Worm (Caenorhabditis elegans) whole organism, young adult: ENCODE results near the gene F53A9.6.
A peak's percentile ranks its signal among the peaks of the same experiment; 100 is the strongest.

Source experiments
- D2030.7 ChIP-seq: fragments of 200-800 bp; sonication (Bioruptor generic); IDR thresholded peaks from 2 replicates; pipeline ENCODE4 v1.3.6; 2022; ENCODE audit warnings: missing genetic modification reagents, missing genetic modification characterization, missing compliant biosample characterization
- F22D6.2 ChIP-seq: sonication (generic microtip); optimal IDR thresholded peaks from 2 replicates; lab custom pipeline; 2016; ENCODE audit warnings: mild to moderate bottlenecking, missing genetic modification characterization, missing compliant biosample characterization
- K11D2.4 ChIP-seq: fragments of 200-800 bp; sonication (Bioruptor generic); IDR thresholded peaks from 2 replicates; pipeline ENCODE4 v1.3.6; 2022; ENCODE audit warnings: missing genetic modification reagents, missing genetic modification characterization, missing compliant biosample characterization
- T07F8.4 ChIP-seq: sonication (generic microtip); optimal IDR thresholded peaks from 2 replicates; lab custom pipeline; 2016; ENCODE audit warnings: mild to moderate bottlenecking, missing genetic modification characterization, moderate library complexity, missing compliant biosample characterization
- ZK185.1 ChIP-seq: sonication (generic microtip); optimal IDR thresholded peaks from 2 replicates; lab custom pipeline; 2016; ENCODE audit warnings: mild to moderate bottlenecking, missing genetic modification characterization, missing compliant biosample characterization; ENCODE audit not compliant: poor library complexity, severe bottlenecking
- aptf-3 ChIP-seq: fragments of 200-800 bp; sonication (Bioruptor generic); IDR thresholded peaks from 2 replicates; pipeline ENCODE4 v1.3.6; 2022; ENCODE audit warnings: missing genetic modification characterization, missing compliant biosample characterization
- bed-2 ChIP-seq: fragments of 200-800 bp; sonication (Bioruptor generic); IDR thresholded peaks from 2 replicates; pipeline ENCODE4 v1.3.6; 2022; ENCODE audit warnings: missing genetic modification reagents, missing genetic modification characterization, missing compliant biosample characterization
- cebp-1 ChIP-seq, 2 experiments: fragments of 200-800 bp in 1 of 2; sonication (Bioruptor generic) in 1 of 2; sonication (generic microtip) in 1 of 2; IDR thresholded peaks in 1 of 2; optimal IDR thresholded peaks in 1 of 2; 2 replicates each; pipeline versions ENCODE4 v1.3.6 to Lab custom; 2017 to 2022; ENCODE audit warnings: missing compliant biosample characterization in 2 of 2, missing genetic modification characterization in 2 of 2, mild to moderate bottlenecking in 1 of 2, missing genetic modification reagents in 1 of 2, moderate library complexity in 1 of 2
- ceh-79 ChIP-seq: sonication (generic microtip); optimal IDR thresholded peaks from 2 replicates; lab custom pipeline; 2017; ENCODE audit warnings: mild to moderate bottlenecking, missing genetic modification characterization, missing compliant biosample characterization
- dpff-1 ChIP-seq: sonication (generic microtip); optimal IDR thresholded peaks from 2 replicates; lab custom pipeline; 2017; ENCODE audit warnings: mild to moderate bottlenecking, missing genetic modification characterization, missing compliant biosample characterization
- egl-18 ChIP-seq: fragments of 200-800 bp; sonication (Bioruptor generic); IDR thresholded peaks from 2 replicates; pipeline ENCODE4 v1.3.6; 2022; ENCODE audit warnings: missing genetic modification reagents, missing genetic modification characterization, missing compliant biosample characterization
- egrh-3 ChIP-seq: fragments of 200-800 bp; sonication (Bioruptor generic); IDR thresholded peaks from 2 replicates; pipeline ENCODE4 v1.3.6; 2022; ENCODE audit warnings: missing genetic modification reagents, missing genetic modification characterization, missing compliant biosample characterization
- ets-4 ChIP-seq: fragments of 200-800 bp; sonication (Bioruptor generic); optimal IDR thresholded peaks from 2 replicates; lab custom pipeline; 2018; ENCODE audit warnings: mild to moderate bottlenecking, missing genetic modification characterization, missing compliant biosample characterization
- him-1 ChIP-seq: sonication (generic microtip); optimal IDR thresholded peaks from 2 replicates; lab custom pipeline; 2016; ENCODE audit warnings: missing genotype, missing genetic modification reagents, missing genetic modification characterization, missing compliant biosample characterization
- lin-26 ChIP-seq: fragments of 200-800 bp; sonication (Bioruptor generic); IDR thresholded peaks from 2 replicates; pipeline ENCODE4 v1.3.6; 2022; ENCODE audit warnings: missing genetic modification reagents, missing genetic modification characterization, missing compliant biosample characterization
- lir-1 ChIP-seq: fragments of 200-800 bp; sonication (Bioruptor generic); conservative IDR thresholded peaks from 2 replicates; pipeline ENCODE4 v1.3.6; 2022; ENCODE audit warnings: missing genetic modification reagents, missing genetic modification characterization, missing compliant biosample characterization
- lsl-1 ChIP-seq: fragments of 200-800 bp; sonication (Bioruptor generic); optimal IDR thresholded peaks from 2 replicates; lab custom pipeline; 2018; ENCODE audit warnings: mild to moderate bottlenecking, missing genetic modification characterization, moderate library complexity, missing compliant biosample characterization
- madf-3 ChIP-seq: fragments of 200-800 bp; sonication (Bioruptor generic); IDR thresholded peaks from 2 replicates; pipeline ENCODE4 v1.3.6; 2022; ENCODE audit warnings: missing genetic modification reagents, missing genetic modification characterization, missing compliant biosample characterization
- madf-8 ChIP-seq: fragments of 200-800 bp; sonication (Bioruptor generic); conservative IDR thresholded peaks from 2 replicates; pipeline ENCODE4 v1.3.6; 2022; ENCODE audit warnings: missing genetic modification reagents, missing genetic modification characterization, missing compliant biosample characterization
- mel-28 ChIP-seq: sonication (generic microtip); optimal IDR thresholded peaks from 2 replicates; lab custom pipeline; 2016; ENCODE audit warnings: borderline replicate concordance, mild to moderate bottlenecking, missing genetic modification characterization, missing compliant biosample characterization
- nhr-80 ChIP-seq: sonication (generic microtip); optimal IDR thresholded peaks from 2 replicates; lab custom pipeline; 2016; ENCODE audit warnings: missing genetic modification characterization, missing compliant biosample characterization
- nhr-90 ChIP-seq: sonication (generic microtip); optimal IDR thresholded peaks from 2 replicates; lab custom pipeline; 2016; ENCODE audit warnings: missing genotype, mild to moderate bottlenecking, missing genetic modification characterization, missing compliant biosample characterization
- pha-4 ChIP-seq: fragments of 150-350 bp; sonication (generic microtip); optimal IDR thresholded peaks from 2 replicates; lab custom pipeline; 2014; ENCODE audit warnings: missing biosample characterization, missing genetic modification reagents, missing genetic modification characterization
- rcor-1 ChIP-seq: fragments of 200-800 bp; sonication (Bioruptor generic); IDR thresholded peaks from 2 replicates; pipeline ENCODE4 v1.3.6; 2022; ENCODE audit warnings: missing genetic modification reagents, missing genetic modification characterization, missing compliant biosample characterization
- rec-8 ChIP-seq, 2 experiments: sonication (generic microtip); optimal IDR thresholded peaks; 2 replicates each; lab custom pipeline; 2016; ENCODE audit warnings: mild to moderate bottlenecking in 2 of 2, missing genetic modification characterization in 2 of 2, missing genetic modification reagents in 2 of 2, missing genotype in 2 of 2, missing biosample characterization in 1 of 2, missing compliant biosample characterization in 1 of 2, moderate library complexity in 1 of 2
- rpc-1 ChIP-seq, 2 experiments: fragments of 150-350 bp in 1 of 2; sonication (generic microtip) in 1 of 2; optimal IDR thresholded peaks; 2 replicates each; lab custom pipeline; 2014 to 2018; ENCODE audit warnings: missing biosample characterization in 1 of 2, missing genetic modification characterization in 1 of 2, missing genetic modification reagents in 1 of 2, missing genotype in 1 of 2
- snpc-1.1 ChIP-seq: sonication (generic microtip); optimal IDR thresholded peaks from 2 replicates; lab custom pipeline; 2017; ENCODE audit warnings: missing genetic modification characterization, mild to moderate bottlenecking, missing compliant biosample characterization, antibody characterized with exemption, moderate library complexity, missing genotype, missing genetic modification reagents; ENCODE audit not compliant: insufficient read depth
- unc-62 ChIP-seq: fragments of 150-350 bp; optimal IDR thresholded peaks from 2 replicates; lab custom pipeline; 2014; ENCODE audit warnings: missing biosample characterization, missing genetic modification reagents, missing genetic modification characterization
- zfh-2 ChIP-seq: fragments of 200-800 bp; sonication (Bioruptor generic); conservative IDR thresholded peaks from 2 replicates; pipeline ENCODE4 v1.3.6; 2022; ENCODE audit warnings: missing genetic modification reagents, missing genetic modification characterization, missing compliant biosample characterization
- zim-3 ChIP-seq: sonication (generic microtip); optimal IDR thresholded peaks from 2 replicates; lab custom pipeline; 2017; ENCODE audit warnings: mild to moderate bottlenecking, missing genetic modification characterization, moderate library complexity, missing compliant biosample characterization
- ztf-18 ChIP-seq: sonication (generic microtip); optimal IDR thresholded peaks from 2 replicates; lab custom pipeline; 2016; ENCODE audit warnings: missing genotype, mild to moderate bottlenecking, missing genetic modification characterization, missing compliant biosample characterization
- ztf-25 ChIP-seq: fragments of 200-800 bp; sonication (Bioruptor generic); IDR thresholded peaks from 2 replicates; pipeline ENCODE4 v1.3.6; 2022; ENCODE audit warnings: missing genetic modification reagents, missing genetic modification characterization, missing compliant biosample characterization
- ztf-26 ChIP-seq: sonication (generic microtip); optimal IDR thresholded peaks from 2 replicates; lab custom pipeline; 2017; ENCODE audit warnings: missing genetic modification characterization, missing compliant biosample characterization
- ztf-3 ChIP-seq: fragments of 200-800 bp; sonication (Bioruptor generic); optimal IDR thresholded peaks from 2 replicates; lab custom pipeline; 2018; ENCODE audit warnings: mild to moderate bottlenecking, missing genetic modification characterization, missing compliant biosample characterization

Gene F53A9.6

ce11 chrX:8754285-8754795, 40.7 kb upstream of the F53A9.6 start:
- TF ChIP-seq D2030.7 (GFP tag; lab: Robert Waterston, UW), result no peak
- no peak for TF ChIP-seq ets-4
- no peak for TF ChIP-seq K11D2.4 (GFP tag; lab: Robert Waterston, UW)
- no peak for TF ChIP-seq F22D6.2 (tag; lab: Kevin White, UChicago)
- TF ChIP-seq rpc-1 (optimal IDR thresholded peaks at IDR 0.05; lab: Kevin White, UChicago), result no peak
- TF ChIP-seq rpc-1 (tag; optimal IDR thresholded peaks at IDR 0.05; lab: Kevin White, UChicago), result no peak
- no peak for TF ChIP-seq ceh-79 (tag; lab: Kevin White, UChicago)
- no peak for TF ChIP-seq dpff-1 (tag; lab: Kevin White, UChicago)
- no peak for TF ChIP-seq lsl-1 (GFP tag; lab: Kevin White, UChicago)
- TF ChIP-seq aptf-3 (GFP tag; lab: Robert Waterston, UW), result no peak
- TF ChIP-seq him-1, result no peak
- no peak for TF ChIP-seq rec-8 (tag; optimal IDR thresholded peaks at IDR 0.05; lab: Kevin White, UChicago)
- no peak for TF ChIP-seq zim-3 (tag; lab: Kevin White, UChicago)
- no peak for TF ChIP-seq ztf-3 (GFP tag; lab: Kevin White, UChicago)
- no peak for TF ChIP-seq unc-62 (GFP tag; lab: Kevin White, UChicago)
- no peak for TF ChIP-seq madf-3
- no peak for TF ChIP-seq ZK185.1

- TF ChIP-seq lin-26 (GFP tag; lab: Robert Waterston, UW) (0 out of 2 replicates have a peak, but pooled peaks have one; percentile 37), ztf-26 (tag; lab: Kevin White, UChicago) (no peak), egrh-3 (no peak)
These were observed 38.9 kb upstream of the F53A9.6 start for ce11 chrX:8752546-8752945.

DNA sequence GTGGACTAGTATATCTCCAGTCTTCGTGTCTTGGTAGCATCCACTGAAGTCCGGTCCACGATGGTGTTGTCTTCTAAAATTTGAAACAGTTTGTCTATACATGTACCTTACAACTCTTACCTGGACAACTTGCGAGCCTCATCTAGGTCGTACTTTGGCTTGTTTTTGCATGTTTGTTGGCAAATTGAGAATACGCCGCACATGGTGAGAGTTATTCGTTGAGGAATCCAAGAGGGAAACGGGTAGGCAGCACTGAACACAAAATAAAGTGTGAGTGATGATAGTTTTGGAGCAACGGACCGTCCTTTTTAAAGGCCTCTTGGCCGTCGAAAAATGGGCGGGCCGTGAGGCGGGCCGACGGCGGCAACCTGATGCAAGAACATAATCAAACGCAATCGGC, 37.1 kb upstream of the F53A9.6 start, which contains the start of gene asns-2:
Gene asns-2 (minus strand): TSS at position 282 of the 400 bp plus-strand sequence.
- no peak for TF ChIP-seq ztf-25 (GFP tag; lab: Robert Waterston, UW)
- TF ChIP-seq mel-28 (tag; lab: Kevin White, UChicago), result no peak
- no peak for TF ChIP-seq D2030.7 (GFP tag; lab: Robert Waterston, UW)
- no peak for TF ChIP-seq bed-2
- no peak for TF ChIP-seq nhr-90 (tag; lab: Kevin White, UChicago)
- no peak for TF ChIP-seq rcor-1 (GFP tag; lab: Robert Waterston, UW)
- no peak for TF ChIP-seq T07F8.4 (tag; lab: Kevin White, UChicago)
- TF ChIP-seq ztf-18 (tag; lab: Kevin White, UChicago), result no peak
- no peak for TF ChIP-seq lir-1 (GFP tag; lab: Robert Waterston, UW)
- TF ChIP-seq zfh-2 (GFP tag; lab: Robert Waterston, UW), result no peak
- no peak for TF ChIP-seq egl-18
- no peak for TF ChIP-seq madf-8 (GFP tag; lab: Robert Waterston, UW)
- TF ChIP-seq pha-4 (tag; lab: Kevin White, UChicago), result no peak

- TF ChIP-seq cebp-1 (GFP tag; IDR thresholded peaks at IDR 0.05; lab: Robert Waterston, UW) (no peak), cebp-1 (tag; optimal IDR thresholded peaks at IDR 0.05; lab: Kevin White, UChicago) (peak; percentile 4), nhr-80 (tag; lab: Kevin White, UChicago) (peak; percentile 63), snpc-1.1 (tag; lab: Kevin White, UChicago) (no peak)
These were observed 36.6 kb upstream of the F53A9.6 start for ce11 chrX:8750209-8750608.
